Worm (Caenorhabditis elegans) whole organism, L1 larva: ENCODE measurements around the gene R10E8.3.
A peak's percentile ranks its signal among the peaks of the same experiment; 100 is the strongest.

Experiments used
- C04F5.9 ChIP-seq: sonication (generic microtip); optimal IDR thresholded peaks from 2 replicates; lab custom pipeline; 2016; ENCODE audit warnings: missing genetic modification characterization, missing compliant biosample characterization
- C34B4.2 ChIP-seq: sonication (generic microtip); optimal IDR thresholded peaks from 2 replicates; lab custom pipeline; 2017; ENCODE audit warnings: mild to moderate bottlenecking, missing genetic modification characterization, missing compliant biosample characterization
- aha-1 ChIP-seq: fragments of 150-350 bp; optimal IDR thresholded peaks from 2 replicates; lab custom pipeline; 2014; ENCODE audit warnings: missing biosample characterization, missing genetic modification characterization
- alr-1 ChIP-seq: fragments of 200-800 bp; sonication (Bioruptor generic); optimal IDR thresholded peaks from 2 replicates; lab custom pipeline; 2018; ENCODE audit warnings: borderline replicate concordance, mild to moderate bottlenecking, missing genetic modification characterization, missing compliant biosample characterization
- aly-2 ChIP-seq: fragments of 150-350 bp; optimal IDR thresholded peaks from 2 replicates; lab custom pipeline; 2014; ENCODE audit warnings: missing biosample characterization, missing genetic modification characterization
- blmp-1 ChIP-seq: fragments of 150-350 bp; optimal IDR thresholded peaks from 2 replicates; lab custom pipeline; 2014; ENCODE audit warnings: missing biosample characterization, missing genetic modification characterization
- ceh-8 ChIP-seq: fragments of 200-800 bp; sonication (Bioruptor generic); optimal IDR thresholded peaks from 2 replicates; lab custom pipeline; 2018; ENCODE audit warnings: mild to moderate bottlenecking, missing genetic modification characterization, moderate library complexity, missing compliant biosample characterization
- ceh-88 ChIP-seq: fragments of 200-800 bp; sonication (Bioruptor generic); IDR thresholded peaks from 2 replicates; pipeline ENCODE4 v1.3.6; 2022; ENCODE audit warnings: missing genetic modification characterization, missing compliant biosample characterization
- ceh-90 ChIP-seq: sonication (generic microtip); optimal IDR thresholded peaks from 2 replicates; lab custom pipeline; 2016; ENCODE audit warnings: missing genetic modification characterization, missing compliant biosample characterization
- dpl-1 ChIP-seq, 3 experiments: fragments of 150-350 bp in 2 of 3; sonication (generic microtip) in 1 of 3; optimal IDR thresholded peaks; 2 replicates each; lab custom pipeline; 2014 to 2017; ENCODE audit warnings: missing biosample characterization in 3 of 3, missing genetic modification characterization in 3 of 3, missing genetic modification reagents in 3 of 3
- efl-1 ChIP-seq, 4 experiments: fragments of 150-350 bp; optimal IDR thresholded peaks in 3 of 4; peaks in 1 of 4; 1 replicate in 1 of 4; 2 replicates in 3 of 4; lab custom pipeline; 2014; ENCODE audit warnings: missing biosample characterization in 2 of 4, missing genetic modification characterization in 2 of 4, missing genetic modification reagents in 2 of 4
- egl-13 ChIP-seq: sonication (generic microtip); optimal IDR thresholded peaks from 2 replicates; lab custom pipeline; 2016; ENCODE audit warnings: missing genotype, missing genetic modification reagents, missing genetic modification characterization, missing compliant biosample characterization
- elt-2 ChIP-seq: sonication (generic microtip); optimal IDR thresholded peaks from 2 replicates; lab custom pipeline; 2016; ENCODE audit warnings: missing genetic modification characterization, mild to moderate bottlenecking, inconsistent platforms, missing compliant biosample characterization, missing genetic modification reagents
- elt-3 ChIP-seq, 6 experiments: fragments of 150-350 bp in 1 of 6; sonication (generic microtip); optimal IDR thresholded peaks; 2 replicates each; lab custom pipeline; 2017 to 2018; ENCODE audit warnings: missing biosample characterization in 6 of 6, missing genetic modification characterization in 6 of 6, inconsistent platforms in 1 of 6
- ets-5 ChIP-seq: fragments of 200-800 bp; sonication (Bioruptor generic); IDR thresholded peaks from 2 replicates; pipeline ENCODE4 v1.3.6; 2022; ENCODE audit warnings: missing genetic modification characterization, missing compliant biosample characterization
- fkh-4 ChIP-seq: sonication (generic microtip); optimal IDR thresholded peaks from 2 replicates; lab custom pipeline; 2016; ENCODE audit warnings: missing compliant biosample characterization, missing genetic modification characterization, borderline replicate concordance
- fkh-8 ChIP-seq: sonication (generic microtip); optimal IDR thresholded peaks from 2 replicates; lab custom pipeline; 2016; ENCODE audit warnings: mild to moderate bottlenecking, missing genetic modification characterization, missing compliant biosample characterization
- hlh-4 ChIP-seq: sonication (generic microtip); optimal IDR thresholded peaks from 2 replicates; lab custom pipeline; 2016; ENCODE audit warnings: mild to moderate bottlenecking, missing genetic modification characterization, missing compliant biosample characterization
- hpl-2 ChIP-seq: fragments of 150-350 bp; optimal IDR thresholded peaks from 2 replicates; lab custom pipeline; 2014; ENCODE audit warnings: missing biosample characterization, missing genetic modification reagents, missing genetic modification characterization
- irx-1 ChIP-seq: sonication (generic microtip); optimal IDR thresholded peaks from 2 replicates; lab custom pipeline; 2016; ENCODE audit warnings: missing genetic modification characterization, missing compliant biosample characterization
- isw-1 ChIP-seq: fragments of 200-800 bp; sonication (Bioruptor generic); IDR thresholded peaks from 2 replicates; pipeline ENCODE4 v1.3.6; 2022; ENCODE audit warnings: missing genetic modification characterization, missing compliant biosample characterization
- lin-14 ChIP-seq: fragments of 200-800 bp; sonication (Bioruptor generic); optimal IDR thresholded peaks from 2 replicates; lab custom pipeline; 2018; ENCODE audit warnings: mild to moderate bottlenecking, missing genetic modification characterization, moderate library complexity, missing compliant biosample characterization
- lin-15B ChIP-seq: fragments of 150-350 bp; sonication (generic microtip); optimal IDR thresholded peaks from 3 replicates; lab custom pipeline; 2014; ENCODE audit warnings: missing biosample characterization, missing genetic modification characterization
- lin-39 ChIP-seq: fragments of 150-350 bp; optimal IDR thresholded peaks from 2 replicates; lab custom pipeline; 2014; ENCODE audit warnings: missing biosample characterization, missing genetic modification reagents, missing genetic modification characterization
- lir-3 ChIP-seq: sonication (generic microtip); optimal IDR thresholded peaks from 2 replicates; lab custom pipeline; 2016; ENCODE audit warnings: mild to moderate bottlenecking, missing genetic modification characterization, moderate library complexity, missing compliant biosample characterization; ENCODE audit not compliant: poor library complexity
- mef-2 ChIP-seq: fragments of 150-350 bp; optimal IDR thresholded peaks from 2 replicates; lab custom pipeline; 2014; ENCODE audit warnings: missing biosample characterization, missing genetic modification characterization
- mep-1 ChIP-seq: fragments of 150-350 bp; optimal IDR thresholded peaks from 2 replicates; lab custom pipeline; 2014; ENCODE audit warnings: missing biosample characterization, missing genetic modification characterization
- nhr-20 ChIP-seq: sonication (generic microtip); optimal IDR thresholded peaks from 2 replicates; lab custom pipeline; 2016; ENCODE audit warnings: mild to moderate bottlenecking, missing genetic modification characterization, missing compliant biosample characterization
- nhr-76 ChIP-seq: sonication (generic microtip); optimal IDR thresholded peaks from 2 replicates; lab custom pipeline; 2017; ENCODE audit warnings: missing biosample characterization, missing genetic modification characterization
- nhr-77 ChIP-seq: fragments of 150-350 bp; optimal IDR thresholded peaks from 2 replicates; lab custom pipeline; 2014; ENCODE audit warnings: missing biosample characterization, missing genetic modification characterization
- nhr-84 ChIP-seq: sonication (generic microtip); optimal IDR thresholded peaks from 2 replicates; lab custom pipeline; 2017; ENCODE audit warnings: missing biosample characterization, missing genetic modification characterization
- nhr-90 ChIP-seq: sonication (generic microtip); optimal IDR thresholded peaks from 2 replicates; lab custom pipeline; 2016; ENCODE audit warnings: mild to moderate bottlenecking, missing genetic modification characterization, missing compliant biosample characterization; ENCODE audit not compliant: poor library complexity
- pag-3 ChIP-seq: sonication (generic microtip); optimal IDR thresholded peaks from 2 replicates; lab custom pipeline; 2017; ENCODE audit warnings: missing genetic modification characterization, mild to moderate bottlenecking, missing compliant biosample characterization, antibody characterized with exemption, borderline replicate concordance; ENCODE audit not compliant: insufficient read depth
- rnt-1 ChIP-seq: sonication (generic microtip); optimal IDR thresholded peaks from 2 replicates; lab custom pipeline; 2016; ENCODE audit warnings: mild to moderate bottlenecking, missing genetic modification characterization, moderate library complexity, missing compliant biosample characterization
- snu-23 ChIP-seq: sonication (generic microtip); optimal IDR thresholded peaks from 2 replicates; lab custom pipeline; 2016; ENCODE audit warnings: missing genetic modification characterization, missing compliant biosample characterization
- sox-4 ChIP-seq: sonication (generic microtip); optimal IDR thresholded peaks from 2 replicates; lab custom pipeline; 2016; ENCODE audit warnings: missing genetic modification characterization, missing compliant biosample characterization
- swsn-7 ChIP-seq: sonication (generic microtip); optimal IDR thresholded peaks from 2 replicates; lab custom pipeline; 2016; ENCODE audit warnings: missing genetic modification characterization, missing compliant biosample characterization
- tbx-2 ChIP-seq: sonication (generic microtip); optimal IDR thresholded peaks from 2 replicates; lab custom pipeline; 2016; ENCODE audit warnings: missing genetic modification characterization, missing compliant biosample characterization
- unc-30 ChIP-seq: sonication (generic microtip); optimal IDR thresholded peaks from 2 replicates; lab custom pipeline; 2017; ENCODE audit warnings: missing biosample characterization, missing genetic modification characterization
- unc-62 ChIP-seq: fragments of 150-350 bp; optimal IDR thresholded peaks from 2 replicates; lab custom pipeline; 2014; ENCODE audit warnings: missing biosample characterization, missing genetic modification reagents, missing genetic modification characterization

R10E8.3 gene

DNA sequence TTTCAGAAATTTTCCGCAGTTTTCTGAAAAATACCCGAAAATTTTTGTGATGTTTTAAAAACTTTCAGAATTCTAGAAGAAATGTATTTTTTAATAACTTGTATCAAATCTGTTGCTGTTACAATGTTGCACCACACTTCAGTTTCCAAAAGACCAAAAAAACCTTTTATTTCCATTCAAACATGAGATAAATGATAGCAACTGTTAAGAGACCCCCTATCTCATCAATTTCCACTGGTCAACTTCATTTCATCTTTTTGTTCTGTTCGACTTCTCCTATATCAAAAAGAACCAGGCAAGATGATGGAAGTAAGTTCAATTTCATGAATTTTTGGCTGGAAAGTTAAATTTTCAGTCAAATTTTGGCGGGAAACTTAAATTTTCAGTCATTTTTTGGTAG is 38.1 kb downstream of the R10E8.3 start, which contains the start of gene F16H6.4:
Gene F16H6.4, plus strand, starts transcription at position 301 of the 400 bp plus-strand sequence.
- TF ChIP-seq isw-1 (GFP tag; lab: Robert Waterston, UW) (no peak), tbx-2 (tag; lab: Kevin White, UChicago) (no peak), ceh-8 (GFP tag; lab: Kevin White, UChicago) (no peak), pag-3 (tag; lab: Kevin White, UChicago) (no peak), nhr-76 (no peak), rnt-1 (tag; lab: Kevin White, UChicago) (no peak), ceh-90 (no peak), C34B4.2 (no peak), elt-3 (tag; optimal IDR thresholded peaks at IDR 0.05; lab: Kevin White, UChicago) (no peak), nhr-20 (tag; lab: Kevin White, UChicago) (no peak), lir-3 (tag; lab: Kevin White, UChicago) (no peak), hlh-4 (no peak), egl-13 (tag; lab: Kevin White, UChicago) (no peak), snu-23 (GFP tag; lab: Kevin White, UChicago) (no peak), unc-30 (tag; lab: Kevin White, UChicago) (no peak), lin-14 (GFP tag; lab: Kevin White, UChicago) (no peak), dpl-1 (GFP tag; optimal IDR thresholded peaks at IDR 0.05; lab: Kevin White, UChicago) (no peak), mep-1 (tag; lab: Kevin White, UChicago) (no peak)
- TF ChIP-seq, all 84 proteins: peak for 0

ce11 chrV:18195006-18195405 is 41.6 kb downstream of the R10E8.3 start, which contains the start of gene F16H6.3:
Gene F16H6.3, plus strand, starts transcription at chrV:18195306.
- no peak for TF ChIP-seq fkh-8 (tag; lab: Kevin White, UChicago)

DNA sequence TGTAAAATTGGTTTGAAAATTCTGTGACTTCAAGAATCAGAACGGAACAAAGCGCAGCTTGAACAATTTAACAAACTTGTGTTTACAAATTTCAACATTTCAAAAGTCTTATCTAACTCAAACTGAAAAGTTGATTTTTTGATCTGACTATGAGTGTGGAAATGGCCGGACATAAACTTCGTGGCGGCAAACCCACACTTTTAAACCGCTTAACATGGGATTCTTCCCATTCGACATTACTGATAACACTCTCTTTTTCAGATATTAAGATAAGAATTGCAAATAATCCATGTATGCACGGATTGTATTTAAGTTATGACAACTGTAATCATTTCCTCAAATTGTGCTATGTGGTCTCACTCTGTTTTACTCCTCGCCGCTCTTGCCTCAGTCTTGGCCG is 45.4 kb downstream of the R10E8.3 start, which contains the start of gene clec-42:
Gene clec-42, plus strand, starts transcription at position 285 of the 400 bp plus-strand sequence.
- no peak for TF ChIP-seq egl-13 (tag; lab: Kevin White, UChicago)
- TF ChIP-seq nhr-77 = no peak
- no peak for TF ChIP-seq unc-62 (GFP tag; lab: Kevin White, UChicago)
- TF ChIP-seq swsn-7 (tag; lab: Kevin White, UChicago) = no peak
- no peak for TF ChIP-seq ceh-90
- TF ChIP-seq nhr-90 (tag; lab: Kevin White, UChicago) = peak; percentile 2
- no peak for TF ChIP-seq fkh-8 (tag; lab: Kevin White, UChicago)
- no peak for TF ChIP-seq efl-1 (optimal IDR thresholded peaks at IDR 0.05; lab: Kevin White, UChicago)
- TF ChIP-seq efl-1 (GFP tag; optimal IDR thresholded peaks at IDR 0.05 in 1 of 2; lab: Kevin White, UChicago) = peak in 1 of 2 experiments; percentile 8
- TF ChIP-seq lin-39 (tag; lab: Kevin White, UChicago) = no peak
- TF ChIP-seq elt-2 (tag; lab: Kevin White, UChicago) = peak; percentile 88
- TF ChIP-seq snu-23 (GFP tag; lab: Kevin White, UChicago) = no peak
- TF ChIP-seq aha-1 (tag; lab: Kevin White, UChicago) = no peak
- TF ChIP-seq ceh-88 (GFP tag; lab: Robert Waterston, UW) = no peak
- no peak for TF ChIP-seq alr-1 (tag; lab: Kevin White, UChicago)
- TF ChIP-seq rnt-1 (tag; lab: Kevin White, UChicago) = no peak
- TF ChIP-seq lin-15B = no peak
- TF ChIP-seq irx-1 (tag; lab: Kevin White, UChicago) = no peak
- no peak for TF ChIP-seq fkh-4 (tag; lab: Kevin White, UChicago)
- TF ChIP-seq C04F5.9 (tag; lab: Kevin White, UChicago) = no peak
- no peak for TF ChIP-seq nhr-84 (tag; lab: Kevin White, UChicago)

ce11 chrV:18189181-18189580 is 47.4 kb downstream of the R10E8.3 start, which contains the start of gene clec-246:
Gene clec-246, plus strand, starts transcription at chrV:18189481.
- TF ChIP-seq nhr-84 (tag; lab: Kevin White, UChicago) (no peak), blmp-1 (no peak), nhr-90 (tag; lab: Kevin White, UChicago) (no peak), hpl-2 (GFP tag; lab: Kevin White, UChicago) (no peak), elt-3 (tag; optimal IDR thresholded peaks at IDR 0.05; lab: Kevin White, UChicago) (no peak), unc-30 (tag; lab: Kevin White, UChicago) (no peak), hlh-4 (no peak), ceh-90 (no peak), nhr-77 (no peak), sox-4 (tag; lab: Kevin White, UChicago) (no peak), isw-1 (GFP tag; lab: Robert Waterston, UW) (no peak), ets-5 (no peak), aly-2 (tag; lab: Kevin White, UChicago) (no peak), mef-2 (tag; lab: Kevin White, UChicago) (no peak)
